Worm (Caenorhabditis elegans) whole organism, young adult: ENCODE results near the gene par-1.

Experiments used
- B0019.2 ChIP-seq: fragments of 200-800 bp; sonication (Bioruptor generic); conservative IDR thresholded peaks from 2 replicates; pipeline ENCODE4 v1.3.6; 2022; ENCODE audit warnings: missing genetic modification reagents, missing genetic modification characterization, missing compliant biosample characterization
- B0261.1 ChIP-seq: sonication (generic microtip); optimal IDR thresholded peaks from 2 replicates; lab custom pipeline; 2016; ENCODE audit warnings: mild to moderate bottlenecking, missing genetic modification characterization, moderate library complexity, missing compliant biosample characterization
- F55B11.4 ChIP-seq: sonication (generic microtip); optimal IDR thresholded peaks from 2 replicates; lab custom pipeline; 2016; ENCODE audit warnings: missing compliant biosample characterization, missing genetic modification characterization, borderline replicate concordance; ENCODE audit not compliant: insufficient read depth
- K11D2.4 ChIP-seq: fragments of 200-800 bp; sonication (Bioruptor generic); IDR thresholded peaks from 2 replicates; pipeline ENCODE4 v1.3.6; 2022; ENCODE audit warnings: missing genetic modification reagents, missing genetic modification characterization, missing compliant biosample characterization
- T07F8.4 ChIP-seq: sonication (generic microtip); optimal IDR thresholded peaks from 2 replicates; lab custom pipeline; 2016; ENCODE audit warnings: mild to moderate bottlenecking, missing genetic modification characterization, moderate library complexity, missing compliant biosample characterization
- Y53F4B.3 ChIP-seq: fragments of 200-800 bp; sonication (Bioruptor generic); IDR thresholded peaks from 2 replicates; pipeline ENCODE4 v1.3.6; 2022; ENCODE audit warnings: missing genetic modification reagents, missing genetic modification characterization, missing compliant biosample characterization
- Y53G8AR.9 ChIP-seq: fragments of 200-800 bp; sonication (Bioruptor generic); conservative IDR thresholded peaks from 2 replicates; pipeline ENCODE4 v1.3.6; 2022; ENCODE audit warnings: missing genetic modification reagents, missing genetic modification characterization, missing compliant biosample characterization
- Y79H2A.3 ChIP-seq: fragments of 200-800 bp; sonication (Bioruptor generic); conservative IDR thresholded peaks from 2 replicates; pipeline ENCODE4 v1.3.6; 2022; ENCODE audit warnings: missing genetic modification reagents, missing genetic modification characterization, missing compliant biosample characterization
- Y95B8A.8 ChIP-seq: fragments of 200-800 bp; sonication (Bioruptor generic); IDR thresholded peaks from 2 replicates; pipeline ENCODE4 v1.3.6; 2022; ENCODE audit warnings: missing genetic modification reagents, missing genetic modification characterization, missing compliant biosample characterization
- ama-1 ChIP-seq, 3 experiments: fragments of 150-350 bp in 1 of 3; sonication (generic microtip) in 2 of 3; optimal IDR thresholded peaks; 2 replicates each; lab custom pipeline; 2014 to 2018; ENCODE audit warnings: missing biosample characterization in 2 of 3, missing genetic modification characterization in 2 of 3, missing genetic modification reagents in 2 of 3
- attf-5 ChIP-seq: fragments of 200-800 bp; sonication (Bioruptor generic); optimal IDR thresholded peaks from 2 replicates; lab custom pipeline; 2018; ENCODE audit warnings: mild to moderate bottlenecking, missing genetic modification characterization, missing compliant biosample characterization
- cebp-1 ChIP-seq, 2 experiments: fragments of 200-800 bp in 1 of 2; sonication (Bioruptor generic) in 1 of 2; sonication (generic microtip) in 1 of 2; IDR thresholded peaks in 1 of 2; optimal IDR thresholded peaks in 1 of 2; 2 replicates each; pipeline versions ENCODE4 v1.3.6 to Lab custom; 2017 to 2022; ENCODE audit warnings: missing compliant biosample characterization in 2 of 2, missing genetic modification characterization in 2 of 2, mild to moderate bottlenecking in 1 of 2, missing genetic modification reagents in 1 of 2, moderate library complexity in 1 of 2
- ceh-40 ChIP-seq: fragments of 200-800 bp; sonication (Bioruptor generic); IDR thresholded peaks from 2 replicates; pipeline ENCODE4 v1.3.6; 2022; ENCODE audit warnings: missing genetic modification characterization, missing compliant biosample characterization
- chd-7 ChIP-seq: sonication (generic microtip); optimal IDR thresholded peaks from 2 replicates; lab custom pipeline; 2016; ENCODE audit warnings: mild to moderate bottlenecking, missing genetic modification characterization, moderate library complexity, missing compliant biosample characterization
- dox-1 ChIP-seq: fragments of 200-800 bp; sonication (Bioruptor generic); IDR thresholded peaks from 2 replicates; pipeline ENCODE4 v1.3.6; 2022; ENCODE audit warnings: missing genetic modification reagents, missing genetic modification characterization, missing compliant biosample characterization
- egl-18 ChIP-seq: fragments of 200-800 bp; sonication (Bioruptor generic); IDR thresholded peaks from 2 replicates; pipeline ENCODE4 v1.3.6; 2022; ENCODE audit warnings: missing genetic modification reagents, missing genetic modification characterization, missing compliant biosample characterization
- him-1 ChIP-seq: sonication (generic microtip); optimal IDR thresholded peaks from 2 replicates; lab custom pipeline; 2016; ENCODE audit warnings: missing genotype, missing genetic modification reagents, missing genetic modification characterization, missing compliant biosample characterization
- hmg-20 ChIP-seq: fragments of 200-800 bp; sonication (Bioruptor generic); IDR thresholded peaks from 2 replicates; pipeline ENCODE4 v1.3.6; 2022; ENCODE audit warnings: missing genetic modification reagents, missing genetic modification characterization, missing compliant biosample characterization
- hrde-1 ChIP-seq: sonication (generic microtip); optimal IDR thresholded peaks from 2 replicates; lab custom pipeline; 2016; ENCODE audit warnings: missing genetic modification characterization, mild to moderate bottlenecking, missing compliant biosample characterization, moderate library complexity, missing genotype, missing genetic modification reagents, borderline replicate concordance
- lin-35 ChIP-seq, 3 experiments: fragments of 150-350 bp in 2 of 3; sonication (generic microtip) in 1 of 3; optimal IDR thresholded peaks; 2 replicates each; lab custom pipeline; 2014 to 2018; ENCODE audit warnings: missing biosample characterization in 3 of 3, missing genetic modification characterization in 3 of 3, missing genetic modification reagents in 3 of 3
- lin-54 ChIP-seq: fragments of 200-800 bp; sonication (Bioruptor generic); optimal IDR thresholded peaks from 2 replicates; lab custom pipeline; 2018; ENCODE audit warnings: mild to moderate bottlenecking, missing genetic modification characterization, missing compliant biosample characterization
- lsy-27 ChIP-seq: sonication (generic microtip); optimal IDR thresholded peaks from 2 replicates; lab custom pipeline; 2017; ENCODE audit warnings: missing genetic modification characterization, mild to moderate bottlenecking, missing compliant biosample characterization, antibody characterized with exemption, missing genotype, borderline replicate concordance; ENCODE audit not compliant: insufficient read depth
- mes-4 ChIP-seq: sonication (generic microtip); optimal IDR thresholded peaks from 2 replicates; lab custom pipeline; 2016; ENCODE audit warnings: missing genotype, missing genetic modification characterization, missing compliant biosample characterization
- nfyb-1 ChIP-seq: fragments of 200-800 bp; sonication (Bioruptor generic); IDR thresholded peaks from 2 replicates; pipeline ENCODE4 v1.3.6; 2022; ENCODE audit warnings: missing genetic modification reagents, missing genetic modification characterization, missing compliant biosample characterization
- pha-4 ChIP-seq: fragments of 150-350 bp; sonication (generic microtip); optimal IDR thresholded peaks from 2 replicates; lab custom pipeline; 2014; ENCODE audit warnings: missing biosample characterization, missing genetic modification reagents, missing genetic modification characterization
- rec-8 ChIP-seq, 2 experiments: sonication (generic microtip); optimal IDR thresholded peaks; 2 replicates each; lab custom pipeline; 2016; ENCODE audit warnings: mild to moderate bottlenecking in 2 of 2, missing genetic modification characterization in 2 of 2, missing genetic modification reagents in 2 of 2, missing genotype in 2 of 2, missing biosample characterization in 1 of 2, missing compliant biosample characterization in 1 of 2, moderate library complexity in 1 of 2
- rpc-1 ChIP-seq, 2 experiments: fragments of 150-350 bp in 1 of 2; sonication (generic microtip) in 1 of 2; optimal IDR thresholded peaks; 2 replicates each; lab custom pipeline; 2014 to 2018; ENCODE audit warnings: missing biosample characterization in 1 of 2, missing genetic modification characterization in 1 of 2, missing genetic modification reagents in 1 of 2, missing genotype in 1 of 2
- snpc-1.3 ChIP-seq: sonication (generic microtip); optimal IDR thresholded peaks from 2 replicates; lab custom pipeline; 2017; ENCODE audit warnings: missing genetic modification characterization, mild to moderate bottlenecking, missing compliant biosample characterization, antibody characterized with exemption, moderate library complexity, missing genotype, missing genetic modification reagents; ENCODE audit not compliant: insufficient read depth
- snpc-4 ChIP-seq, 5 experiments: fragments of 150-350 bp in 1 of 5; sonication (generic microtip) in 4 of 5; optimal IDR thresholded peaks; 2 replicates each; lab custom pipeline; 2014 to 2018; ENCODE audit warnings: missing genetic modification characterization in 5 of 5, missing biosample characterization in 3 of 5, antibody characterized with exemption in 2 of 5, mild to moderate bottlenecking in 2 of 5, missing compliant biosample characterization in 2 of 5, missing genotype in 2 of 5, moderate library complexity in 2 of 5, missing genetic modification reagents in 1 of 5
- tbp1 ChIP-seq: fragments of 200-800 bp; sonication (Bioruptor generic); optimal IDR thresholded peaks from 2 replicates; lab custom pipeline; 2018; ENCODE audit warnings: mild to moderate bottlenecking, missing genetic modification characterization, missing compliant biosample characterization
- zim-3 ChIP-seq: sonication (generic microtip); optimal IDR thresholded peaks from 2 replicates; lab custom pipeline; 2017; ENCODE audit warnings: mild to moderate bottlenecking, missing genetic modification characterization, moderate library complexity, missing compliant biosample characterization
- ztf-26 ChIP-seq: sonication (generic microtip); optimal IDR thresholded peaks from 2 replicates; lab custom pipeline; 2017; ENCODE audit warnings: missing genetic modification characterization, missing compliant biosample characterization

Gene par-1

DNA sequence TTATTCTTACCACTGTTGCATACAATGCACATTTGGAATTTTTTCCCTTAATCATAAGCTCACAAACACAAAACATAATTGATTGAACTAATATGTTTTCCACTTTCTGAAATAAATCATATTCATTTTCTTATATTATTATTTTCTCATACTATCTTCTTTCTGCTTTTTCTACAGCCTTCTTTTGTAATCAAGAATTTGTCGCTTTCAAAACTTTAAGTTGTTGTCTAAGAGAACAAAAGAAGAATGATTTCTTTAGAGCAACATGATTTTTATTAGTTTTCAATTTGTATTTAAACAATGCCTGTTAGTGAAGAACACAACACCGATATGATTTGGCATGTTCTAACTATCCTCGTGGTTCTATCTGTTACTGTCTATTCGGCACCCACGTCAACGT, 61.2 kb downstream of the par-1 start, which contains the start of gene D1086.7:
TSS of gene D1086.7 (plus strand) at position 301 of the 400 bp plus-strand sequence.
- TF ChIP-seq hrde-1 (tag; lab: Kevin White, UChicago): no peak
- TF ChIP-seq Y53F4B.3 (GFP tag; lab: Robert Waterston, UW): no peak
- no peak for TF ChIP-seq pha-4 (tag; lab: Kevin White, UChicago)
- no peak for TF ChIP-seq chd-7 (tag; lab: Kevin White, UChicago)
- TF ChIP-seq rpc-1 (optimal IDR thresholded peaks at IDR 0.05; lab: Kevin White, UChicago): no peak
- no peak for TF ChIP-seq rpc-1 (tag; optimal IDR thresholded peaks at IDR 0.05; lab: Kevin White, UChicago)
- TF ChIP-seq zim-3 (tag; lab: Kevin White, UChicago): no peak
- no peak for TF ChIP-seq lin-35 (GFP tag; optimal IDR thresholded peaks at IDR 0.05; lab: Kevin White, UChicago)
- TF ChIP-seq him-1: no peak
- no peak for TF ChIP-seq rec-8 (tag; optimal IDR thresholded peaks at IDR 0.05; lab: Kevin White, UChicago)
- no peak for TF ChIP-seq egl-18 (GFP tag; lab: Robert Waterston, UW)
- no peak for TF ChIP-seq dox-1 (GFP tag; lab: Robert Waterston, UW)
- TF ChIP-seq, all 124 proteins: peak for 0

DNA sequence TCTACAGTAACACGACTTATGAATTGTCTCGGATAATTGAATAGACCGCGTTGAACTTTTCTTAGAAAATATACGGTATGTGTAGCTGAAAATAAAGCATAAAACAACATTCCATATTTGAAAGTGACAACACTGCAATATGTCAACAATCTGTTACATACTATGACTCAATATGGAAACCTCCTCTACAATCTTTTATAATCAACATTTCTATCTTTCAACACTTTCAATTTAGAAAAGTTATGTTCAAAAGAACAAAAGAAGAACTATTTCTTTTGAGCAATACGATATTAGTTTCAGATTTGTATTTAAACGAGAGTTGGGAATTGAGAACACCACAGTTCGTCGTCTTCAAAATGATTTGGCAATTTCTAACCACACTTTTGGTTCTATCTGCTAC, 62.7 kb downstream of the par-1 start, which contains the start of gene D1086.10:
TSS of gene D1086.10 (plus strand) at position 301 of the 400 bp plus-strand sequence.
- TF ChIP-seq hmg-20 (GFP tag; lab: Robert Waterston, UW) (no peak), Y95B8A.8 (GFP tag; lab: Robert Waterston, UW) (no peak), ceh-40 (GFP tag; lab: Robert Waterston, UW) (no peak), snpc-1.3 (tag; lab: Kevin White, UChicago) (no peak), Y53G8AR.9 (GFP tag; lab: Robert Waterston, UW) (no peak), mes-4 (tag; lab: Kevin White, UChicago) (no peak), F55B11.4 (tag; lab: Kevin White, UChicago) (no peak), Y79H2A.3 (GFP tag; lab: Robert Waterston, UW) (no peak), B0019.2 (no peak), cebp-1 (GFP tag; IDR thresholded peaks at IDR 0.05; lab: Robert Waterston, UW) (no peak), cebp-1 (tag; optimal IDR thresholded peaks at IDR 0.05; lab: Kevin White, UChicago) (no peak), rpc-1 (optimal IDR thresholded peaks at IDR 0.05; lab: Kevin White, UChicago) (no peak), rpc-1 (tag; optimal IDR thresholded peaks at IDR 0.05; lab: Kevin White, UChicago) (no peak), lsy-27 (tag; lab: Kevin White, UChicago) (no peak), nfyb-1 (GFP tag; lab: Robert Waterston, UW) (no peak), K11D2.4 (GFP tag; lab: Robert Waterston, UW) (no peak), snpc-4 (GFP tag; optimal IDR thresholded peaks at IDR 0.05; lab: Kevin White, UChicago) (no peak), snpc-4 (tag; optimal IDR thresholded peaks at IDR 0.05; lab: Kevin White, UChicago) (no peak), tbp1 (GFP tag; lab: Kevin White, UChicago) (no peak), T07F8.4 (tag; lab: Kevin White, UChicago) (no peak), ama-1 (optimal IDR thresholded peaks at IDR 0.05; lab: Kevin White, UChicago) (no peak), ama-1 (GFP tag; optimal IDR thresholded peaks at IDR 0.05; lab: Kevin White, UChicago) (no peak), attf-5 (GFP tag; lab: Kevin White, UChicago) (no peak), ztf-26 (tag; lab: Kevin White, UChicago) (no peak)

DNA sequence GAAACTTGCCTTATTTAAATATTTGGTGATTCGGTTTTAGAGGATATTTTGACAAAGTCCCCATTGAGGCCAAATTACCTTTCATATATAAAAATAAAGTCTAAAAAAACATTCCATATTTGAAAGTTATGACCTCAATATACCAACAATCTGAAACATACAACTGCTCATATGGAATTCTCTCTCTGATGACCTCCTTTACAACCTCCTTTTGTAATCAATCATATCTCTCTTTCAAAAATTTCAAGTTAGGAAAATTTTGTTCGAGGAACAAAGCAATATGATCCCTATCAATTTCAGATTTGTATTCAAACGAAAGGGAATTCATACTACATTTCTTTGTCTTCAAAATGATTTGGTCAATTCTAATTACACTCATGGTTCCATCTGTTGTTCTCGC, 65.7 kb downstream of the par-1 start, which contains the start of gene D1086.6:
TSS of gene D1086.6 (plus strand) at position 301 of the 400 bp plus-strand sequence.
- no peak for TF ChIP-seq lin-54 (GFP tag; lab: Kevin White, UChicago)
- no peak for TF ChIP-seq nfyb-1 (GFP tag; lab: Robert Waterston, UW)
- no peak for TF ChIP-seq B0261.1 (tag; lab: Kevin White, UChicago)
